Fruit fly (Drosophila melanogaster) whole organism, embryonic: ENCODE results near the gene ND-13A.

Source experiments
- CG10209 ChIP-seq: fragments of 200-800 bp; sonication (Bioruptor generic); optimal IDR thresholded peaks from 3 replicates; lab custom pipeline; 2017; ENCODE audit warnings: missing biosample characterization, mild to moderate bottlenecking, missing genetic modification characterization, missing genetic modification reagents
- CG10267 ChIP-seq: fragments of 200-800 bp; sonication (Bioruptor generic); optimal IDR thresholded peaks from 2 replicates; lab custom pipeline; 2018; ENCODE audit warnings: missing biosample characterization, mild to moderate bottlenecking, missing genetic modification characterization, moderate library complexity
- CG10462 ChIP-seq: fragments of 200-800 bp; sonication (Bioruptor generic); optimal IDR thresholded peaks from 2 replicates; lab custom pipeline; 2016; ENCODE audit warnings: missing biosample characterization, missing genetic modification characterization
- CG10959 ChIP-seq: fragments of 200-800 bp; sonication (Bioruptor generic); IDR thresholded peaks from 2 replicates; pipeline ENCODE4 v1.3.6; 2022; ENCODE audit warnings: missing biosample characterization, missing genetic modification characterization
- CG11695 ChIP-seq: fragments of 200-800 bp; sonication (Bioruptor generic); IDR thresholded peaks from 3 replicates; pipeline ENCODE4 v1.3.6; 2022; ENCODE audit warnings: missing biosample characterization, missing genetic modification characterization
- CG12155 ChIP-seq: fragments of 200-800 bp; sonication (Bioruptor generic); optimal IDR thresholded peaks from 3 replicates; lab custom pipeline; 2016; ENCODE audit warnings: missing biosample characterization, missing genetic modification characterization
- CG13296 ChIP-seq: fragments of 200-800 bp; sonication (Bioruptor generic); optimal IDR thresholded peaks from 3 replicates; lab custom pipeline; 2018; ENCODE audit warnings: missing biosample characterization, mild to moderate bottlenecking, missing genetic modification characterization
- CG14667 ChIP-seq: fragments of 200-800 bp; sonication (Bioruptor generic); IDR thresholded peaks from 2 replicates; pipeline ENCODE4 v1.3.6; 2022; ENCODE audit warnings: missing biosample characterization, missing genetic modification characterization
- CG17802 ChIP-seq: fragments of 200-800 bp; sonication (Bioruptor generic); optimal IDR thresholded peaks from 2 replicates; lab custom pipeline; 2018; ENCODE audit warnings: missing biosample characterization, mild to moderate bottlenecking, missing genetic modification characterization, moderate library complexity
- CG1832 ChIP-seq: fragments of 200-800 bp; sonication (Bioruptor generic); optimal IDR thresholded peaks from 2 replicates; lab custom pipeline; 2017; ENCODE audit warnings: missing biosample characterization, mild to moderate bottlenecking, missing genetic modification characterization, inconsistent platforms
- CG18599 ChIP-seq: fragments of 200-800 bp; sonication (Bioruptor generic); optimal IDR thresholded peaks from 3 replicates; lab custom pipeline; 2017; ENCODE audit warnings: missing biosample characterization, missing genetic modification characterization, mild to moderate bottlenecking, moderate library complexity, missing genetic modification reagents
- CG2116 ChIP-seq: fragments of 200-800 bp; sonication (Bioruptor generic); optimal IDR thresholded peaks from 3 replicates; lab custom pipeline; 2018; ENCODE audit warnings: missing biosample characterization, mild to moderate bottlenecking, missing genetic modification characterization
- CG2712 ChIP-seq: fragments of 200-800 bp; optimal IDR thresholded peaks from 3 replicates; lab custom pipeline; 2019; ENCODE audit warnings: missing biosample characterization, mild to moderate bottlenecking, missing genetic modification characterization, moderate library complexity
- CG32767 ChIP-seq: fragments of 200-800 bp; sonication (Bioruptor generic); IDR thresholded peaks from 2 replicates; pipeline ENCODE4 v1.3.6; 2022; ENCODE audit warnings: missing biosample characterization, missing genetic modification characterization
- CG4404 ChIP-seq: fragments of 200-800 bp; sonication (Bioruptor generic); IDR thresholded peaks from 2 replicates; pipeline ENCODE4 v1.3.6; 2022; ENCODE audit warnings: missing biosample characterization, missing genetic modification characterization
- CG6765 ChIP-seq: fragments of 200-800 bp; sonication (Bioruptor generic); optimal IDR thresholded peaks from 3 replicates; lab custom pipeline; 2017; ENCODE audit warnings: missing biosample characterization, mild to moderate bottlenecking, missing genetic modification characterization
- CG7372 ChIP-seq: fragments of 200-800 bp; sonication (Bioruptor generic); IDR thresholded peaks from 2 replicates; pipeline ENCODE4 v1.3.6; 2022; ENCODE audit warnings: missing biosample characterization, missing genetic modification characterization
- CG8089 ChIP-seq: fragments of 200-800 bp; sonication (Bioruptor generic); optimal IDR thresholded peaks from 3 replicates; lab custom pipeline; 2016; ENCODE audit warnings: missing biosample characterization, missing genetic modification characterization
- CG8290 ChIP-seq, 3 experiments: fragments of 200-800 bp; sonication (Bioruptor generic); optimal IDR thresholded peaks; 2 replicates each; lab custom pipeline; 2016 to 2019; ENCODE audit warnings: missing biosample characterization in 3 of 3, missing genetic modification characterization in 3 of 3, mild to moderate bottlenecking in 2 of 3, moderate library complexity in 1 of 3
- CkIIα-i1 ChIP-seq: fragments of 200-800 bp; sonication (Bioruptor generic); IDR thresholded peaks from 2 replicates; pipeline ENCODE4 v1.3.6; 2022; ENCODE audit warnings: missing biosample characterization, missing genetic modification characterization
- Dip2 ChIP-seq: fragments of 200-800 bp; sonication (Bioruptor generic); IDR thresholded peaks from 2 replicates; pipeline ENCODE4 v1.3.6; 2022; ENCODE audit warnings: missing biosample characterization, missing genetic modification characterization
- Fer2 ChIP-seq: fragments of 200-800 bp; sonication (Bioruptor generic); optimal IDR thresholded peaks from 2 replicates; lab custom pipeline; 2018; ENCODE audit warnings: missing biosample characterization, mild to moderate bottlenecking, missing genetic modification characterization, moderate library complexity
- Kr ChIP-seq: fragments of 200-800 bp; sonication (Bioruptor generic); optimal IDR thresholded peaks from 2 replicates; lab custom pipeline; 2017; ENCODE audit warnings: missing biosample characterization, mild to moderate bottlenecking, missing genetic modification characterization
- Mad ChIP-seq: fragments of 200-800 bp; sonication (Bioruptor generic); optimal IDR thresholded peaks from 2 replicates; lab custom pipeline; 2016; ENCODE audit warnings: missing biosample characterization, missing genetic modification characterization
- Taf1 ChIP-seq: fragments of 200-800 bp; sonication (Bioruptor generic); IDR thresholded peaks from 2 replicates; pipeline ENCODE4 v1.3.6; 2022; ENCODE audit warnings: missing biosample characterization, missing genetic modification characterization
- bigmax ChIP-seq: fragments of 200-800 bp; sonication (Bioruptor generic); optimal IDR thresholded peaks from 2 replicates; lab custom pipeline; 2018; ENCODE audit warnings: missing biosample characterization, mild to moderate bottlenecking, missing genetic modification characterization
- caup ChIP-seq: fragments of 200-800 bp; sonication (Bioruptor generic); optimal IDR thresholded peaks from 3 replicates; lab custom pipeline; 2017; ENCODE audit warnings: missing biosample characterization, mild to moderate bottlenecking, missing genetic modification characterization, moderate library complexity; ENCODE audit not compliant: severe bottlenecking
- fd64A ChIP-seq: fragments of 200-800 bp; sonication (Bioruptor generic); optimal IDR thresholded peaks from 3 replicates; lab custom pipeline; 2018; ENCODE audit warnings: missing biosample characterization, mild to moderate bottlenecking, missing genetic modification characterization
- fru ChIP-seq: fragments of >200 bp; optimal IDR thresholded peaks from 2 replicates; lab custom pipeline; 2017
- hth ChIP-seq: fragments of >200 bp; optimal IDR thresholded peaks from 2 replicates; lab custom pipeline; 2017; ENCODE audit warnings: inconsistent platforms
- kah ChIP-seq: fragments of 200-800 bp; sonication (Bioruptor generic); optimal IDR thresholded peaks from 2 replicates; lab custom pipeline; 2018; ENCODE audit warnings: missing biosample characterization, mild to moderate bottlenecking, missing genetic modification characterization
- mirr ChIP-seq: fragments of 200-800 bp; sonication (Bioruptor generic); optimal IDR thresholded peaks from 3 replicates; lab custom pipeline; 2018; ENCODE audit warnings: missing biosample characterization, mild to moderate bottlenecking, missing genetic modification characterization
- nmo ChIP-seq: fragments of 200-800 bp; sonication (Bioruptor generic); optimal IDR thresholded peaks from 2 replicates; lab custom pipeline; 2018; ENCODE audit warnings: missing biosample characterization, mild to moderate bottlenecking, missing genetic modification characterization, moderate library complexity
- otp ChIP-seq: fragments of 200-800 bp; sonication (Bioruptor generic); IDR thresholded peaks from 3 replicates; pipeline ENCODE4, ENCODE4 v1.3.6; 2022; ENCODE audit warnings: missing biosample characterization, missing genetic modification characterization
- pan ChIP-seq, 4 experiments: fragments of >200 bp in 3 of 4; fragments of 200-800 bp in 1 of 4; sonication (Bioruptor generic) in 1 of 4; optimal IDR thresholded peaks in 3 of 4; IDR thresholded peaks in 1 of 4; 2 replicates each; pipeline versions ENCODE4 v1.3.6 to Lab custom; 2017 to 2022; ENCODE audit warnings: missing biosample characterization in 2 of 4, missing genetic modification characterization in 2 of 4, mixed read lengths in 1 of 4
- psq ChIP-seq: fragments of 200-800 bp; sonication (Bioruptor generic); optimal IDR thresholded peaks from 2 replicates; lab custom pipeline; 2017; ENCODE audit warnings: missing biosample characterization, missing genetic modification characterization
- pzg ChIP-seq: fragments of 200-800 bp; sonication (Bioruptor generic); optimal IDR thresholded peaks from 3 replicates; lab custom pipeline; 2018; ENCODE audit warnings: missing biosample characterization, mild to moderate bottlenecking, missing genetic modification characterization, moderate library complexity
- ranshi ChIP-seq: fragments of 200-800 bp; sonication (Bioruptor generic); IDR thresholded peaks from 2 replicates; pipeline ENCODE4 v1.3.6; 2022; ENCODE audit warnings: missing biosample characterization, missing genetic modification characterization
- scrt ChIP-seq: fragments of 200-800 bp; sonication (Bioruptor generic); optimal IDR thresholded peaks from 2 replicates; lab custom pipeline; 2018; ENCODE audit warnings: missing biosample characterization, mild to moderate bottlenecking, missing genetic modification characterization, moderate library complexity
- seq ChIP-seq: fragments of 200-800 bp; sonication (Bioruptor generic); IDR thresholded peaks from 2 replicates; pipeline ENCODE4 v1.3.6; 2022; ENCODE audit warnings: missing biosample characterization, missing genetic modification characterization
- sob ChIP-seq: fragments of 200-800 bp; sonication (Bioruptor generic); IDR thresholded peaks from 2 replicates; pipeline ENCODE4 v1.3.6; 2022; ENCODE audit warnings: missing biosample characterization, missing genetic modification characterization
- sr ChIP-seq: fragments of 200-800 bp; sonication (Bioruptor generic); IDR thresholded peaks from 3 replicates; pipeline ENCODE4 v1.3.6; 2022; ENCODE audit warnings: missing biosample characterization, missing genetic modification characterization
- tna ChIP-seq: fragments of 200-800 bp; sonication (Bioruptor generic); IDR thresholded peaks from 2 replicates; pipeline ENCODE4 v1.3.6; 2022; ENCODE audit warnings: missing biosample characterization, missing genetic modification characterization; ENCODE audit not compliant: partially characterized antibody
- trem ChIP-seq: fragments of 200-800 bp; optimal IDR thresholded peaks from 3 replicates; lab custom pipeline; 2019; ENCODE audit warnings: missing biosample characterization, mild to moderate bottlenecking, missing genetic modification characterization, moderate library complexity
- twi ChIP-seq: fragments of 200-800 bp; optimal IDR thresholded peaks from 2 replicates; lab custom pipeline; 2019; ENCODE audit warnings: missing biosample characterization, mild to moderate bottlenecking, missing genetic modification characterization, moderate library complexity
- unc-4 ChIP-seq: fragments of 200-800 bp; sonication (Bioruptor generic); IDR thresholded peaks from 2 replicates; pipeline ENCODE4 v1.3.6; 2022; ENCODE audit warnings: missing biosample characterization, missing genetic modification characterization; ENCODE audit not compliant: partially characterized antibody
- vfl ChIP-seq: fragments of 200-800 bp; sonication (Bioruptor generic); optimal IDR thresholded peaks from 2 replicates; lab custom pipeline; 2016; ENCODE audit warnings: missing biosample characterization, missing genetic modification characterization
- z ChIP-seq: fragments of 200-800 bp; sonication (Bioruptor generic); IDR thresholded peaks from 3 replicates; pipeline ENCODE4 v1.3.6; 2022; ENCODE audit warnings: missing biosample characterization, missing genetic modification characterization

The ND-13A gene

DNA sequence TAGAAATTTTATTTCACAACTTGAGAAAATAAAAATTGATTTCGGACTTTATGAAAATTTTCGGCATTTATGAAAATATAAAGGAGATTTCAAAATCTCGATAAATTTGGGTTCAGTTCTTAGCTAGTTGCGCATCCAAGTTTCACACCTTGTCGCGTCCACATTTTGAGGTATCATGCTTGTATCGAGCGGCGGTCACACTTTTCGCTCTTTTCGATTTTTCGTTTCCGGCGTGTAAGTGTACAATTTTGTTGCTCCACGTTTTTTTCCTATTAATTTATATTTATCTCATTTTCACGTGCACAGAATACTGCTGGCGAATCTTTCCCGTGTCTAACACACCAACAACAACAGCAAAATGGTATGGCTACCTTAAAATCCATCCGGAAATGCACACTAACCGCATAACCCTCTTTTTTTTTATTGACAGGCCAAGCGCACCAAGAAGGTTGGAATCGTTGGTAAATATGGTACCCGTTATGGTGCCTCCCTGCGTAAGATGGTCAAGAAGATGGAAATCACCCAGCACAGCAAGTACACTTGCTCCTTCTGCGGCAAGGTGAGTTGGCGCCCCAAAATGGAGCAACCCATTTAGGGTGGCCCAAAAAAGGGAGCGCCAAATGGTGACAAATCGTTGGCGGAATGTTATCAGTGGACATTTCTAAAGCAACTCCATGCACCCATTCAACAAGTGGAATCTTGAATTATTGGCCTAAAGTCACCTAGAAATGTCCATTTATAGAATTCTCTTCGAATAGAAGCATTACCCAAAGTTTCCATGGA, 29.1 kb downstream of the ND-13A start, which contains the start of gene RpL37A (continued):
- TF ChIP-seq Dip2 (GFP tag; lab: Robert Waterston, UW) (no peak), caup (GFP tag; lab: Kevin White, UChicago) (peak; percentile 95), nmo (GFP tag; lab: Kevin White, UChicago) (peak; percentile 81), CG12155 (GFP tag; lab: Kevin White, UChicago) (peak; percentile 63), Mad (GFP tag; lab: Kevin White, UChicago) (peak; percentile 91), pan (optimal IDR thresholded peaks at IDR 0.05; lab: Kevin White, UChicago) (no peak), pan (GFP tag; optimal IDR thresholded peaks at IDR 0.05 in 1 of 2, IDR thresholded peaks at IDR 0.05 in 1 of 2) (peak in 1 of 2 experiments; percentile 68), bigmax (peak; percentile 80), CG10462 (GFP tag; lab: Kevin White, UChicago) (peak; percentile 1), otp (GFP tag; lab: Robert Waterston, UW) (peak; percentile 86), CG11695 (GFP tag; lab: Robert Waterston, UW) (peak; percentile 68), hth (lab: Kevin White, UChicago) (no peak), unc-4 (GFP tag; lab: Robert Waterston, UW) (peak; percentile 32; the same call in 1 of the 2 replicates), CG17802 (peak; percentile 68), CG2712 (peak; percentile 81), z (GFP tag; lab: Robert Waterston, UW) (peak; percentile 27; the same call in 1 of the 3 replicates), fru (lab: Kevin White, UChicago) (no peak), Fer2 (tag; lab: Kevin White, UChicago) (peak; percentile 41), CG1832 (GFP tag; lab: Kevin White, UChicago) (no peak), CG4404 (GFP tag; lab: Robert Waterston, UW) (no peak), vfl (GFP tag; lab: Kevin White, UChicago) (no peak), sr (GFP tag; lab: Robert Waterston, UW) (no peak; the same call in 1 of the 3 replicates), tna (GFP tag; lab: Robert Waterston, UW) (no peak), twi (peak; percentile 53), Taf1 (GFP tag; lab: Robert Waterston, UW) (no peak), Kr (GFP tag; lab: Kevin White, UChicago) (peak; percentile 35), CG10209 (GFP tag; lab: Kevin White, UChicago) (peak; percentile 81), CG14667 (GFP tag; lab: Robert Waterston, UW) (no peak), CkIIα-i1 (no peak), CG2116 (GFP tag; lab: Kevin White, UChicago) (peak; percentile 86), trem (tag; lab: Kevin White, UChicago) (peak; percentile 88)

DNA sequence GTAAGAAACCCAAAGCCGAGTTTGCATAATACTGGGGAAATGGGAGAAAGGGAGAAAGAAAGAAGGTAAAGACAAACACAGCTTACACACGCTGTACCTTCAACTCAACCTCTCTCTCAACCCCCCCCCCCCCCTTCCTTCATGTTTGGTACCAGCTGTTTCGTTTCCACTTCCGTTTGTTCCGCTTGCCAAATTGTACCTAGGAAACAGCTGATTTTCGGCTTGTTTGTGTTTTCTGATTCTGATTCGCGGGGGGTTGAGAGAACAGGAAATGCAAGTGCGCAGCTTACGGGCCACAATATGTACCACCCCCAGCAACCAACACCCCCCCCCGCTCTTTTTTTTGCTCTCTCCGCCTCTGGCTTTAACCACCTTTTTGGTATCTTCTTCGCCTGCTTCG, 36.2 kb downstream of the ND-13A start:
- TF ChIP-seq CG18599 (GFP tag; lab: Kevin White, UChicago) (peak; percentile 64), psq (peak; percentile 52), CG8089 (GFP tag; lab: Kevin White, UChicago) (no peak), CG4404 (GFP tag; lab: Robert Waterston, UW) (no peak), CG10267 (tag; lab: Kevin White, UChicago) (no peak), scrt (GFP tag; lab: Kevin White, UChicago) (peak; percentile 55), CG17802 (no peak), sob (no peak), ranshi (GFP tag; lab: Robert Waterston, UW) (0 out of 2 replicates have a peak, but pooled peaks have one; percentile 12), seq (GFP tag; lab: Robert Waterston, UW) (peak; percentile 43; the same call in 1 of the 2 replicates), CG13296 (GFP tag; lab: Kevin White, UChicago) (peak; percentile 29), CG7372 (no peak), kah (GFP tag; lab: Kevin White, UChicago) (no peak), CG6765 (GFP tag; lab: Kevin White, UChicago) (peak; percentile 8), pzg (GFP tag; lab: Kevin White, UChicago) (peak; percentile 14), CG32767 (no peak), mirr (GFP tag; lab: Kevin White, UChicago) (peak; percentile 44), CG8290 (GFP tag; optimal IDR thresholded peaks at IDR 0.05; lab: Kevin White, UChicago) (no peak), CG8290 (tag; optimal IDR thresholded peaks at IDR 0.05; lab: Kevin White, UChicago) (peak in 1 of 2 experiments; percentile 46), fd64A (GFP tag; lab: Kevin White, UChicago) (no peak), CG10959 (GFP tag; lab: Robert Waterston, UW) (no peak)
